Worm (Caenorhabditis elegans) whole organism, L4 larva: ENCODE results near the gene srh-208.

Experiments used
- R02D3.7 ChIP-seq: fragments of 150-350 bp; sonication (generic microtip); optimal IDR thresholded peaks from 3 replicates; lab custom pipeline; 2014; ENCODE audit warnings: missing biosample characterization, missing genetic modification characterization
- hlh-11 ChIP-seq: fragments of 200-800 bp; sonication (Bioruptor generic); optimal IDR thresholded peaks from 2 replicates; lab custom pipeline; 2018; ENCODE audit warnings: mild to moderate bottlenecking, missing genetic modification characterization, missing compliant biosample characterization
- hmg-1.1 ChIP-seq: fragments of 200-800 bp; sonication (Bioruptor generic); IDR thresholded peaks from 2 replicates; pipeline ENCODE4 v1.3.6; 2022; ENCODE audit warnings: missing genetic modification reagents, missing genetic modification characterization, missing compliant biosample characterization
- lin-39 ChIP-seq: fragments of 150-350 bp; optimal IDR thresholded peaks from 2 replicates; lab custom pipeline; 2014; ENCODE audit warnings: missing biosample characterization, missing genetic modification reagents, missing genetic modification characterization
- madf-9 ChIP-seq: fragments of 200-800 bp; sonication (Bioruptor generic); conservative IDR thresholded peaks from 2 replicates; pipeline ENCODE4 v1.3.6; 2022; ENCODE audit warnings: missing genetic modification reagents, missing genetic modification characterization, missing compliant biosample characterization
- nhr-10 ChIP-seq: fragments of 150-350 bp; optimal IDR thresholded peaks from 2 replicates; lab custom pipeline; 2014; ENCODE audit warnings: missing biosample characterization, missing genetic modification characterization
- spr-3 ChIP-seq: fragments of 200-800 bp; sonication (Bioruptor generic); optimal IDR thresholded peaks from 2 replicates; lab custom pipeline; 2018; ENCODE audit warnings: mild to moderate bottlenecking, missing genetic modification characterization, missing compliant biosample characterization
- unc-62 ChIP-seq, 3 experiments: fragments of 150-350 bp in 1 of 3; sonication (generic microtip); optimal IDR thresholded peaks in 2 of 3; peaks in 1 of 3; 1 replicate in 1 of 3; 2 replicates in 2 of 3; lab custom pipeline; 2014 to 2017; ENCODE audit warnings: missing biosample characterization in 3 of 3, missing genetic modification characterization in 3 of 3, missing genetic modification reagents in 3 of 3, missing genotype in 1 of 3
- zag-1 ChIP-seq: fragments of 150-350 bp; optimal IDR thresholded peaks from 2 replicates; lab custom pipeline; 2014; ENCODE audit warnings: missing biosample characterization, missing genetic modification characterization

ce11 chrV:19320385-19320784 is 3.2 kb downstream of the srh-208 start, which contains the start of gene sdz-6:
- TF ChIP-seq R02D3.7 (tag; lab: Kevin White, UChicago) (no peak), zag-1 (tag; lab: Kevin White, UChicago) (no peak), nhr-10 (no peak), hlh-11 (tag; lab: Kevin White, UChicago) (no peak), unc-62 (GFP tag; optimal IDR thresholded peaks at IDR 0.05 in 1 of 2; lab: Kevin White, UChicago) (peak in 1 of 2 experiments; percentile 95), unc-62 (tag; optimal IDR thresholded peaks at IDR 0.05; lab: Kevin White, UChicago) (no peak), madf-9 (GFP tag; lab: Robert Waterston, UW) (no peak), hmg-1.1 (GFP tag; lab: Robert Waterston, UW) (no peak), spr-3 (no peak), lin-39 (tag; lab: Kevin White, UChicago) (no peak)
